Worm (Caenorhabditis elegans) whole organism, L1 larva: ENCODE data around the gene ifas-3.

Source experiments
- C34B4.2 ChIP-seq: sonication (generic microtip); optimal IDR thresholded peaks from 2 replicates; lab custom pipeline; 2017; ENCODE audit warnings: mild to moderate bottlenecking, missing genetic modification characterization, missing compliant biosample characterization
- aha-1 ChIP-seq: fragments of 150-350 bp; optimal IDR thresholded peaks from 2 replicates; lab custom pipeline; 2014; ENCODE audit warnings: missing biosample characterization, missing genetic modification characterization
- mdl-1 ChIP-seq, 2 experiments: fragments of 150-350 bp; optimal IDR thresholded peaks; 2 replicates each; lab custom pipeline; 2014 to 2017; ENCODE audit warnings: missing biosample characterization in 2 of 2, missing genetic modification characterization in 2 of 2, inconsistent platforms in 1 of 2
- nhr-11 ChIP-seq: fragments of 150-350 bp; optimal IDR thresholded peaks from 2 replicates; lab custom pipeline; 2014; ENCODE audit warnings: missing biosample characterization, missing genetic modification characterization
- pqm-1 ChIP-seq: sonication (generic microtip); optimal IDR thresholded peaks from 3 replicates; lab custom pipeline; 2017; ENCODE audit warnings: missing biosample characterization, missing genetic modification characterization
- snpc-4 ChIP-seq: fragments of 150-350 bp; optimal IDR thresholded peaks from 2 replicates; lab custom pipeline; 2014; ENCODE audit warnings: missing biosample characterization, missing genetic modification characterization
- unc-62 ChIP-seq: fragments of 150-350 bp; optimal IDR thresholded peaks from 2 replicates; lab custom pipeline; 2014; ENCODE audit warnings: missing biosample characterization, missing genetic modification reagents, missing genetic modification characterization

- no peak for TF ChIP-seq snpc-4 (tag; lab: Kevin White, UChicago)
- no peak for TF ChIP-seq C34B4.2 (tag; lab: Kevin White, UChicago)
- no peak for TF ChIP-seq nhr-11 (tag; lab: Kevin White, UChicago)
- TF ChIP-seq pqm-1 (tag; lab: Kevin White, UChicago) = no peak
- TF ChIP-seq aha-1 = no peak
- TF ChIP-seq unc-62 = no peak
- TF ChIP-seq mdl-1 (tag; optimal IDR thresholded peaks at IDR 0.05; lab: Kevin White, UChicago) = no peak
Observed at ce11 chrIV:15961069-15961468, 10.4 kb upstream of the ifas-3 start.
